Worm (Caenorhabditis elegans): ENCODE results near the gene sma-4.

sma-4 gene

ce11 chrIII:5846412-5846811, 30.4 kb downstream of the sma-4 start:
- TF ChIP-seq tab-1 (GFP tag; IDR thresholded peaks at IDR 0.05) (no peak), ztf-23 (GFP tag; IDR thresholded peaks at IDR 0.05) (no peak)

- TF ChIP-seq ztf-23 (GFP tag; IDR thresholded peaks at IDR 0.05), result 0 out of 2 replicates have a peak, but pooled peaks have one; percentile 11
- no peak for TF ChIP-seq T22C8.4 (GFP tag; IDR thresholded peaks at IDR 0.05)
Observed at ce11 chrIII:5853240-5853639, 37.2 kb downstream of the sma-4 start, which contains the start of gene ddx-23. Gene ddx-23, minus strand, starts transcription at chrIII:5853269.

ce11 chrIII:5855637-5856179, 39.7 kb downstream of the sma-4 start, which contains the start of the genes cct-6 and alh-9:
Gene cct-6, minus strand, starts transcription at chrIII:5855687.
Gene alh-9, plus strand, starts transcription at chrIII:5856018.
- peak; percentile 72 for TF ChIP-seq cog-1 (tag; optimal IDR thresholded peaks at IDR 0.05)
- no peak for TF ChIP-seq tab-1 (GFP tag; IDR thresholded peaks at IDR 0.05)

- TF ChIP-seq med-1 (GFP tag; optimal IDR thresholded peaks at IDR 0.05; ENCODE audit: insufficient read depth), result no peak
- TF ChIP-seq tab-1 (GFP tag; IDR thresholded peaks at IDR 0.05), result no peak
- TF ChIP-seq ztf-23 (GFP tag; IDR thresholded peaks at IDR 0.05), result no peak
- no peak for TF ChIP-seq ztf-29 (GFP tag; IDR thresholded peaks at IDR 0.05)
- no peak for TF ChIP-seq klf-2 (GFP tag; conservative IDR thresholded peaks at IDR 0.05)
Observed at ce11 chrIII:5859008-5859407, 43.0 kb downstream of the sma-4 start, which contains the start of gene dpf-4. Gene dpf-4, plus strand, starts transcription at chrIII:5859308.

- TF ChIP-seq ztf-23 (GFP tag; IDR thresholded peaks at IDR 0.05), result no peak
- TF ChIP-seq med-1 (GFP tag; optimal IDR thresholded peaks at IDR 0.05; ENCODE audit: insufficient read depth), result no peak
- TF ChIP-seq flt-1 (GFP tag; IDR thresholded peaks at IDR 0.05), result no peak
Observed at ce11 chrIII:5863774-5864173, 47.7 kb downstream of the sma-4 start, which contains the start of gene dnpp-1. Gene dnpp-1, minus strand, starts transcription at chrIII:5863803.

ce11 chrIII:5864270-5864669, 48.2 kb downstream of the sma-4 start, which contains the start of gene rabn-5:
Gene rabn-5, plus strand, starts transcription at chrIII:5864553.
- no peak for TF ChIP-seq flt-1 (GFP tag; IDR thresholded peaks at IDR 0.05)
- no peak for TF ChIP-seq cog-1 (tag; optimal IDR thresholded peaks at IDR 0.05)
- TF ChIP-seq ref-1 (GFP tag; conservative IDR thresholded peaks at IDR 0.05), result no peak
- TF ChIP-seq tab-1 (GFP tag; IDR thresholded peaks at IDR 0.05), result no peak
- TF ChIP-seq klf-2 (GFP tag; conservative IDR thresholded peaks at IDR 0.05), result no peak

- TF ChIP-seq klf-2 (GFP tag; conservative IDR thresholded peaks at IDR 0.05) (no peak), cog-1 (tag; optimal IDR thresholded peaks at IDR 0.05) (no peak), tab-1 (GFP tag; IDR thresholded peaks at IDR 0.05) (no peak), med-1 (GFP tag; optimal IDR thresholded peaks at IDR 0.05; ENCODE audit: insufficient read depth) (no peak), ztf-23 (GFP tag; IDR thresholded peaks at IDR 0.05) (no peak), flt-1 (GFP tag; IDR thresholded peaks at IDR 0.05) (no peak), ref-1 (GFP tag; conservative IDR thresholded peaks at IDR 0.05) (no peak), T22C8.4 (GFP tag; IDR thresholded peaks at IDR 0.05) (no peak)
Observed at ce11 chrIII:5868401-5868800, 52.4 kb downstream of the sma-4 start, which contains the start of gene eng-1. Gene eng-1, minus strand, starts transcription at chrIII:5868501.

ce11 chrIII:5869429-5869828, 53.4 kb downstream of the sma-4 start, which contains the start of gene F01F1.15:
Gene F01F1.15, minus strand, starts transcription at chrIII:5869529.
- no peak for TF ChIP-seq tab-1 (GFP tag; IDR thresholded peaks at IDR 0.05)

Measured in whole organism, midembryonic.